6 worm cellular contexts compared by ENCODE assay signal in genomic region chrII:2979061-2979460, ce11.
A peak's percentile ranks its signal among the peaks of the same experiment; 100 is the strongest.
TF ChIP-seq lines count a peak whose summit lies in the region.

No protein-coding gene starts in this region.

TF ChIP-seq in whole organism, L4 larva, 104 proteins besides CTCF, POLR2A, EP300 and RAD21:
- TF ChIP-seq nhr-42 (GFP tag; IDR thresholded peaks at IDR 0.05; lab: Robert Waterston, UW) (no peak), Y105C5A.15 (GFP tag; IDR thresholded peaks at IDR 0.05; lab: Robert Waterston, UW) (0 out of 2 replicates have a peak, but pooled peaks have one; percentile 47)

TF ChIP-seq in whole organism, early embryonic, 17 proteins besides CTCF, POLR2A, EP300 and RAD21:
- TF ChIP-seq hnd-1 (tag; optimal IDR thresholded peaks at IDR 0.05; lab: Kevin White, UChicago) (no peak), scrt-1 (GFP tag; IDR thresholded peaks at IDR 0.05; lab: Robert Waterston, UW) (no peak), ceh-36 (tag; optimal IDR thresholded peaks at IDR 0.05; lab: Kevin White, UChicago) (peak; percentile 95)
TF ChIP-seq in whole organism, early embryonic: peak in this region for 1.

TF ChIP-seq in whole organism, late embryonic, 69 proteins besides CTCF, POLR2A, EP300 and RAD21:
- TF ChIP-seq ceh-24 (tag; optimal IDR thresholded peaks at IDR 0.05; lab: Kevin White, UChicago) (no peak), dve-1 (tag; optimal IDR thresholded peaks at IDR 0.05; lab: Kevin White, UChicago) (peak; percentile 94)

TF ChIP-seq in whole organism, midembryonic, 9 proteins besides CTCF, POLR2A, EP300 and RAD21:
- TF ChIP-seq med-1 (GFP tag; optimal IDR thresholded peaks at IDR 0.05; lab: Kevin White, UChicago; ENCODE audit: insufficient read depth): no peak
- peak; percentile 47; the same call in 1 of the 2 replicates for TF ChIP-seq ztf-29 (GFP tag; IDR thresholded peaks at IDR 0.05; lab: Robert Waterston, UW)
- TF ChIP-seq ref-1 (GFP tag; conservative IDR thresholded peaks at IDR 0.05; lab: Robert Waterston, UW): no peak
- no peak for TF ChIP-seq flt-1 (GFP tag; IDR thresholded peaks at IDR 0.05; lab: Robert Waterston, UW)
- TF ChIP-seq tab-1 (GFP tag; IDR thresholded peaks at IDR 0.05; lab: Robert Waterston, UW): no peak
- TF ChIP-seq ztf-23 (GFP tag; IDR thresholded peaks at IDR 0.05; lab: Robert Waterston, UW): no peak
- TF ChIP-seq klf-2 (GFP tag; conservative IDR thresholded peaks at IDR 0.05; lab: Robert Waterston, UW): no peak
- no peak for TF ChIP-seq cog-1 (tag; optimal IDR thresholded peaks at IDR 0.05; lab: Kevin White, UChicago)

TF ChIP-seq in whole organism, mixed stage, embryonic, 35 proteins besides CTCF, POLR2A, EP300 and RAD21:
- TF ChIP-seq lsy-2 (tag; optimal IDR thresholded peaks at IDR 0.05; lab: Kevin White, UChicago) (no peak), ham-2 (GFP tag; optimal IDR thresholded peaks at IDR 0.05; lab: Kevin White, UChicago) (peak; percentile 36), nhr-2 (tag; optimal IDR thresholded peaks at IDR 0.05; lab: Kevin White, UChicago) (no peak), blmp-1 (tag; optimal IDR thresholded peaks at IDR 0.05; lab: Kevin White, UChicago) (no peak)

TF ChIP-seq in whole organism, young adult, 124 proteins besides CTCF, POLR2A, EP300 and RAD21:
- 0 out of 2 replicates have a peak, but pooled peaks have one; percentile 16 for TF ChIP-seq dox-1 (GFP tag; IDR thresholded peaks at IDR 0.05; lab: Robert Waterston, UW)
- TF ChIP-seq sdz-38 (tag; optimal IDR thresholded peaks at IDR 0.05; lab: Kevin White, UChicago): no peak
TF ChIP-seq in whole organism, young adult: peak in this region for 1.
